Fruit fly (Drosophila melanogaster): ENCODE measurements around the gene mor.

The mor gene

DNA sequence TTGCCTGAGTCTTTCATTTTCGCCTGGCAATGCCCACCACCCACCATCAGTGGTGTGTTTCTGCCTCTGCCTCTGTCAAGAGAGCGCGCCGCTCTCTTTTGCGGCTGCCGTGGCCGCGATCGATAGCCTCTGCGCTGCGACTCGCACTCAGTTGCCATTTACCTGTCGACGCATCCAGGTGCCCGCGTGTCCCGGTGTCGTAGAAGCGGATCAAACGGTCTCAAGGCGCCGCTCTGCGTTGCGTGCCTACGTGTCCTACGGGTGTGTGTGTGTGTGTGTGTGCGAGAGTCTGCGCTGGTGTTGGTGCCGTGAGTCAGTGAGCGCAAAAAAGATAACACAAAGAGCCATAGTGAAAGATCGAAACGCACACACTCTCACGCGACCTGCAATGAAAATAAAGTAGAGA is 52.0 kb downstream of the mor start, which contains the start of gene Fbxl7:
TSS of gene Fbxl7 (plus strand) at position 148 of the 406 bp plus-strand sequence.
- TF ChIP-seq CG12605 (GFP tag; IDR thresholded peaks at IDR 0.05) (peak; percentile 59; the same call in 1 of the 2 replicates), CG32121 (GFP tag; IDR thresholded peaks at IDR 0.05) (peak; percentile 29; the same call in 1 of the 2 replicates), rn (GFP tag; IDR thresholded peaks at IDR 0.05) (no peak), Ets98B (GFP tag; IDR thresholded peaks at IDR 0.05) (peak; percentile 63), gl (tag; optimal IDR thresholded peaks at IDR 0.05) (peak; percentile 17), fd96Ca (GFP tag; IDR thresholded peaks at IDR 0.05) (peak; percentile 48; the same call in 1 of the 3 replicates), EcR (GFP tag; optimal IDR thresholded peaks at IDR 0.05) (peak; percentile 53), Pif1B (GFP tag; optimal IDR thresholded peaks at IDR 0.05) (no peak), CG14655 (GFP tag; optimal IDR thresholded peaks at IDR 0.05) (no peak), CG8159 (tag; optimal IDR thresholded peaks at IDR 0.05) (no peak), CG4496 (GFP tag; IDR thresholded peaks at IDR 0.05) (peak; percentile 69), CG15710 (tag; optimal IDR thresholded peaks at IDR 0.05) (peak; percentile 4), CG13204 (GFP tag; optimal IDR thresholded peaks at IDR 0.05) (peak; percentile 67)

DNA sequence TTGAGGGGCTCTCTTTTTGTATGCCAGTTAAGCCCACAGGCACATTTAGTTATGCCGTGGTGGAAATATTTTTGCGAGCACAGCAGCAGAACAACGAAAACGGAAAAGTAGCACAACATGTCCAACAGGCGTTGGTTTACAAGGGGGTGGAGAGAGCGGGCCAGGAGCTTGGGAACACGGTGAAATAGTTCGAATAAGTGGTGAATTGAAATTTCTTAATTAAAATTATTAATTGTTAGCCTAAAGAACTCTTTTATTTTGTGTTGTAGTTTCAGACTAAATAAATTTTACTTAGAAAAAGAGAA is 52.5 kb downstream of the mor start:
- TF ChIP-seq D1 (tag; optimal IDR thresholded peaks at IDR 0.05) (no peak), EcR (GFP tag; optimal IDR thresholded peaks at IDR 0.05) (no peak), CG17806 (tag; optimal IDR thresholded peaks at IDR 0.05) (no peak), CG14655 (GFP tag; optimal IDR thresholded peaks at IDR 0.05) (peak; percentile 1), rn (GFP tag; IDR thresholded peaks at IDR 0.05) (no peak), CG34367 (tag; optimal IDR thresholded peaks at IDR 0.05) (no peak), CG32121 (GFP tag; IDR thresholded peaks at IDR 0.05) (peak; percentile 6; the same call in 1 of the 2 replicates)

DNA sequence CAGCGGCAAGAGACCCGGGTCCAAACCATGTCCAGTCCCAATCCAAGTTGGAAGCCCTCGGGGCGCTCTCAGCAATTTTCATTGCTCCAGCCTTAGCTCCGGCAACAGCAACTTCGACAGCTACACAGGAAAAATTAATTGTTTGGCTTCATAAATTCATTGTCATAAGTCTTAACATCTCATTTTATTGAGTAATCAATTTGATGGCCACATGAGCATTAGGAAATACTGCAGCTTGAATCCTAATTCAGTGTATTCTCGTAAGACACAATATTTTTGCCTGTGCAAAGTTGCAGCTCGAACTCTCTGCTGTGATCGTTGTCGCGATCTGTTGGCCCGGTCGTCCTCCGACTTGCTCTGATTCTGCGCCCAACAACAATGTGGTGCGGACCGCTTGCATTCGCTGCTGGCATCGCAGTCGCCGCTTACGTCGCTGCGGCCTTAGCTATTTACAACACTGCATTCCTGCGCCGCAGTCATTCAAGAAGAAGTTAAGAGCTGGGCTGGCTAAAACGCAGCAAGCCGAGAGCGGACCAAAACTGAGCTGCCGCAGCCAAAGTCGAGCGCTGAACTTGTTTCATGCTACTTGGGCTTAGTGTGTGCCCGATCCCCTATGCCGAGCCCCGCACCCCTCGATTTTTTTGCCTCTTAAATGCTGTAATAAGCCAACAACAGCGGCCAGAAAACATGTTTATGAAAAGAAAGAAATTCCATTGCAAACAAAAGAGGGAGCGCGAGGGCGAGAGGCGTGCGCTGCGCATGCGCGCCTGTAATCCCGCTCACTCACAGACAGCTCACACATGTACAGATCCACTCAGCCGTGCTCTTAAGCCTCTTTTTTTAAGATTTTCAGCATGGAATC is 53.1 kb downstream of the mor start:
- TF ChIP-seq CG12605 (GFP tag; IDR thresholded peaks at IDR 0.05) (peak; percentile 95), CG8301 (tag; optimal IDR thresholded peaks at IDR 0.05) (peak; percentile 97), Pif1B (GFP tag; optimal IDR thresholded peaks at IDR 0.05) (peak; percentile 98), CG4496 (GFP tag; IDR thresholded peaks at IDR 0.05) (peak; percentile 97), CG10348 (GFP tag; IDR thresholded peaks at IDR 0.05) (peak; percentile 75), gl (tag; optimal IDR thresholded peaks at IDR 0.05) (peak; percentile 89), EcR (GFP tag; optimal IDR thresholded peaks at IDR 0.05) (peak; percentile 69), CG9948 (tag; optimal IDR thresholded peaks at IDR 0.05) (peak; percentile 95), CG13204 (GFP tag; optimal IDR thresholded peaks at IDR 0.05) (peak; percentile 98), rn (GFP tag; IDR thresholded peaks at IDR 0.05) (peak; percentile 96), CG14655 (GFP tag; optimal IDR thresholded peaks at IDR 0.05) (peak; percentile 97), Pif1A (GFP tag; optimal IDR thresholded peaks at IDR 0.05) (peak; percentile 96), CG32121 (GFP tag; IDR thresholded peaks at IDR 0.05) (peak; percentile 92), CG34367 (tag; optimal IDR thresholded peaks at IDR 0.05) (peak; percentile 97), CG8159 (tag; optimal IDR thresholded peaks at IDR 0.05) (peak; percentile 94), CG17806 (tag; optimal IDR thresholded peaks at IDR 0.05) (peak; percentile 96), D1 (tag; optimal IDR thresholded peaks at IDR 0.05) (peak; percentile 90), CG15710 (tag; optimal IDR thresholded peaks at IDR 0.05) (peak; percentile 93), fd96Ca (GFP tag; IDR thresholded peaks at IDR 0.05) (peak; percentile 97), Ets98B (GFP tag; IDR thresholded peaks at IDR 0.05) (peak; percentile 95), Snoo (tag; optimal IDR thresholded peaks at IDR 0.05) (peak; percentile 96)
